Fruit fly (Drosophila melanogaster) whole organism: ENCODE measurements around the gene CG43938.

Source experiments
- CG8478 ChIP-seq: fragments of >200 bp; optimal IDR thresholded peaks from 2 replicates; lab custom pipeline; 2018; ENCODE audit warnings: inconsistent platforms
- EcR ChIP-seq, 2 experiments: fragments of >200 bp; optimal IDR thresholded peaks; 2 replicates each; lab custom pipeline; 2017; ENCODE audit warnings: missing biosample characterization in 2 of 2, missing genetic modification characterization in 2 of 2, missing genetic modification reagents in 2 of 2
- pan ChIP-seq: fragments of >200 bp; optimal IDR thresholded peaks from 2 replicates; lab custom pipeline; 2017
- psq ChIP-seq: fragments of >200 bp; optimal IDR thresholded peaks from 2 replicates; lab custom pipeline; 2017

DNA sequence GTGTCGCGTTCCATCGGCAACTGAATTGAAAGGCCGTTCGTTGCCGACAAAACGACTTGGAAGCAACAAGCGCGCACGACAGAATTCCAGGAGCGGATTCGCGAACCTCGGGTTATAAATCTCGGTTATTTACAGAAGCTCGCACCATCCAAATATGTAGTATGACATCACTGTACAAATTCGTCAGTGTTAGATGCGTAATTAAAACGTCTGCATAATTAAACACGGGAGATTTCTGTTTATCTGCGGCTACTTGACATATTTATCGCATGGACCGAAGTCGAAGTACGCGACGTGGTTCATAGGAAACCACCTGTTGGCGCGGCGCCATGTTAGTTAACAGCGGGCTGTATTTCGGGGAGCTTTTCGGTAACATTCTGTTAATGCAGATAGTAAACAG, 50.5 kb downstream of the CG43938 start, which contains the start of gene Ac78C:
- TF ChIP-seq CG8478: no peak
- TF ChIP-seq pan (lab: Kevin White, UChicago): no peak
- no peak for TF ChIP-seq EcR (GFP tag; optimal IDR thresholded peaks at IDR 0.05; lab: Kevin White, UChicago)
- TF ChIP-seq psq (lab: Kevin White, UChicago): no peak
